ENCODE assay signal across 1 fruit fly cellular context in the genomic region with DNA sequence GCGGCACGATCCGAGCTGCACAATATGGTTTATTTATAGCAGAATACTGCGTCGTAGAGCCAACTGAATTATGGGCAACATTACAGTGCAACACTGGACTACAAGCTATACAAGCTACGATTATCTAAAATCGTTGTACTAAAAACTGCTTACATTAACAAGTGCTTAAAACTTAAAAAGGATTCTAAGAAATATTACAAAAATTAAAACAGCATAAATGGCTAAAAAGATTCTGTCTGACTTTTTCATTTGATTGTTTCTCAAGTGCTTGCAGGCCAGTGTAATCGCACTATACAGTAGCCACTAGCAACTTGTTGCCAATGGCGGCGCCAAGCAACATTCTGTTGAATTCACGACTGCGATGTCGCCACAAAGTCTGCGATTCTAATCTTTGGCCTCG.
A peak's percentile ranks its signal among the peaks of the same experiment; 100 is the strongest.
TF ChIP-seq lines count a peak whose summit lies in the region.

No protein-coding gene starts in this region.

TF ChIP-seq in whole organism, embryonic, 481 proteins besides CTCF, POLR2A, EP300 and RAD21 (continued from another document and continues in another):
- no peak for TF ChIP-seq bbx (GFP tag; IDR thresholded peaks at IDR 0.05; lab: Robert Waterston, UW; ENCODE audit: partially characterized antibody)
- peak; percentile 39 for TF ChIP-seq Max (GFP tag; optimal IDR thresholded peaks at IDR 0.05; lab: Kevin White, UChicago)
- peak; percentile 24 for TF ChIP-seq CG17186 (GFP tag; optimal IDR thresholded peaks at IDR 0.05; lab: Kevin White, UChicago)
- no peak for TF ChIP-seq CG17912 (GFP tag; optimal IDR thresholded peaks at IDR 0.05; lab: Kevin White, UChicago)
- peak; percentile 40 for TF ChIP-seq Lhr (GFP tag; optimal IDR thresholded peaks at IDR 0.05; lab: Kevin White, UChicago)
- no peak for TF ChIP-seq ac (GFP tag; optimal IDR thresholded peaks at IDR 0.05; lab: Kevin White, UChicago)
- TF ChIP-seq usp (GFP tag; optimal IDR thresholded peaks at IDR 0.05; lab: Kevin White, UChicago), result no peak
- peak; percentile 61 for TF ChIP-seq B-H1 (GFP tag; IDR thresholded peaks at IDR 0.05; lab: Robert Waterston, UW)
- TF ChIP-seq cg (GFP tag; optimal IDR thresholded peaks at IDR 0.05; lab: Kevin White, UChicago), result no peak
- peak; percentile 52 for TF ChIP-seq pum (GFP tag; optimal IDR thresholded peaks at IDR 0.05; lab: Kevin White, UChicago)
- no peak for TF ChIP-seq Nf-YA (GFP tag; IDR thresholded peaks at IDR 0.05; lab: Robert Waterston, UW)
- peak; percentile 89 for TF ChIP-seq Ets65A (GFP tag; lab: Kevin White, UChicago)
- peak; percentile 68 for TF ChIP-seq CG18599 (GFP tag; optimal IDR thresholded peaks at IDR 0.05; lab: Kevin White, UChicago)
- peak; percentile 65 for TF ChIP-seq gsb (GFP tag; IDR thresholded peaks at IDR 0.05; lab: Robert Waterston, UW)
- no peak for TF ChIP-seq HLHmδ (GFP tag; optimal IDR thresholded peaks at IDR 0.05; lab: Kevin White, UChicago)
- TF ChIP-seq CG15269 (tag; optimal IDR thresholded peaks at IDR 0.05; lab: Kevin White, UChicago), result peak; percentile 57
- TF ChIP-seq Bdp1 (GFP tag; optimal IDR thresholded peaks at IDR 0.05; lab: Kevin White, UChicago), result peak; percentile 6
- TF ChIP-seq CG32532 (GFP tag; IDR thresholded peaks at IDR 0.05; lab: Robert Waterston, UW), result peak; percentile 53; the same call in 1 of the 2 replicates
- 0 out of 2 replicates have a peak, but pooled peaks have one; percentile 25 for TF ChIP-seq dimm (GFP tag; IDR thresholded peaks at IDR 0.05; lab: Robert Waterston, UW)
- peak; percentile 15 for TF ChIP-seq fd64A (GFP tag; optimal IDR thresholded peaks at IDR 0.05; lab: Kevin White, UChicago)
- TF ChIP-seq CG14441 (GFP tag; IDR thresholded peaks at IDR 0.05; lab: Robert Waterston, UW), result peak; percentile 81
- peak; percentile 46 for TF ChIP-seq maf-S (GFP tag; optimal IDR thresholded peaks at IDR 0.05; lab: Kevin White, UChicago)
- no peak for TF ChIP-seq exex (tag; optimal IDR thresholded peaks at IDR 0.05; lab: Kevin White, UChicago)
- TF ChIP-seq CG9437 (GFP tag; optimal IDR thresholded peaks at IDR 0.05; lab: Kevin White, UChicago), result peak; percentile 34
- TF ChIP-seq CG7963 (GFP tag; IDR thresholded peaks at IDR 0.05; lab: Robert Waterston, UW; ENCODE audit: partially characterized antibody), result no peak
- no peak for TF ChIP-seq corto (GFP tag; optimal IDR thresholded peaks at IDR 0.05; lab: Kevin White, UChicago)
- peak; percentile 58 for TF ChIP-seq CG33213 (GFP tag; optimal IDR thresholded peaks at IDR 0.05; lab: Kevin White, UChicago)
- 0 out of 2 replicates have a peak, but pooled peaks have one; percentile 37 for TF ChIP-seq cas (GFP tag; IDR thresholded peaks at IDR 0.05; lab: Robert Waterston, UW)
- peak; percentile 54 for TF ChIP-seq NC2β (GFP tag; optimal IDR thresholded peaks at IDR 0.05; lab: Kevin White, UChicago)
- no peak for TF ChIP-seq yki (optimal IDR thresholded peaks at IDR 0.05; lab: Kevin White, UChicago)
- peak; percentile 30 for TF ChIP-seq CG8290 (GFP tag; optimal IDR thresholded peaks at IDR 0.05; lab: Kevin White, UChicago)
- TF ChIP-seq CG8290 (tag; optimal IDR thresholded peaks at IDR 0.05; lab: Kevin White, UChicago), result peak in 1 of 2 experiments; percentile 28
- TF ChIP-seq org-1 (GFP tag; optimal IDR thresholded peaks at IDR 0.05; lab: Kevin White, UChicago), result peak; percentile 64
- TF ChIP-seq CG7372 (GFP tag; IDR thresholded peaks at IDR 0.05; lab: Robert Waterston, UW), result peak; percentile 58
- TF ChIP-seq CG10209 (GFP tag; optimal IDR thresholded peaks at IDR 0.05; lab: Kevin White, UChicago), result peak; percentile 68
- TF ChIP-seq ind (GFP tag; optimal IDR thresholded peaks at IDR 0.05; lab: Kevin White, UChicago), result peak; percentile 70
- TF ChIP-seq HHEX (GFP tag; optimal IDR thresholded peaks at IDR 0.05; lab: Kevin White, UChicago), result peak; percentile 52
- TF ChIP-seq wek (GFP tag; optimal IDR thresholded peaks at IDR 0.05; lab: Kevin White, UChicago), result no peak
- no peak for TF ChIP-seq Doc2 (GFP tag; IDR thresholded peaks at IDR 0.05; lab: Robert Waterston, UW)
- TF ChIP-seq odd (GFP tag; optimal IDR thresholded peaks at IDR 0.05; lab: Kevin White, UChicago), result peak; percentile 13
- no peak for TF ChIP-seq hb (GFP tag; IDR thresholded peaks at IDR 0.05; lab: Robert Waterston, UW; ENCODE audit: partially characterized antibody)
- TF ChIP-seq BtbVII (GFP tag; optimal IDR thresholded peaks at IDR 0.05; lab: Kevin White, UChicago), result peak; percentile 34
- TF ChIP-seq disco-r (GFP tag; optimal IDR thresholded peaks at IDR 0.05; lab: Kevin White, UChicago), result peak; percentile 15
- peak; percentile 73 for TF ChIP-seq Sox100B (GFP tag; optimal IDR thresholded peaks at IDR 0.05; lab: Kevin White, UChicago)
- TF ChIP-seq CG13424 (tag; optimal IDR thresholded peaks at IDR 0.05; lab: Kevin White, UChicago), result peak; percentile 68
- TF ChIP-seq CG12299 (tag; optimal IDR thresholded peaks at IDR 0.05; lab: Kevin White, UChicago), result no peak
- no peak for TF ChIP-seq Lpt (GFP tag; optimal IDR thresholded peaks at IDR 0.05; lab: Kevin White, UChicago)
- peak; percentile 29 for TF ChIP-seq slp2 (GFP tag; optimal IDR thresholded peaks at IDR 0.05; lab: Kevin White, UChicago)
- peak; percentile 73 for TF ChIP-seq CG15601 (tag; optimal IDR thresholded peaks at IDR 0.05; lab: Kevin White, UChicago)
- TF ChIP-seq CG13775 (GFP tag; optimal IDR thresholded peaks at IDR 0.05; lab: Kevin White, UChicago), result peak; percentile 30
- TF ChIP-seq ham (GFP tag; IDR thresholded peaks at IDR 0.05; lab: Robert Waterston, UW), result no peak
- peak; percentile 76; the same call in 2 of the 3 replicates for TF ChIP-seq CG3726 (GFP tag; IDR thresholded peaks at IDR 0.05; lab: Robert Waterston, UW)
- TF ChIP-seq CG1603 (tag; optimal IDR thresholded peaks at IDR 0.05; lab: Kevin White, UChicago), result peak; percentile 75
- no peak for TF ChIP-seq sens-2 (GFP tag; IDR thresholded peaks at IDR 0.05; lab: Robert Waterston, UW)
- TF ChIP-seq fd102C (GFP tag; optimal IDR thresholded peaks at IDR 0.05; lab: Kevin White, UChicago), result no peak
- TF ChIP-seq nom (GFP tag; optimal IDR thresholded peaks at IDR 0.05; lab: Kevin White, UChicago), result peak; percentile 65
- TF ChIP-seq CG30020 (tag; optimal IDR thresholded peaks at IDR 0.05; lab: Kevin White, UChicago), result no peak
- no peak for TF ChIP-seq unc-4 (GFP tag; IDR thresholded peaks at IDR 0.05; lab: Robert Waterston, UW; ENCODE audit: partially characterized antibody)
- TF ChIP-seq Fer3 (tag; optimal IDR thresholded peaks at IDR 0.05; lab: Kevin White, UChicago), result peak; percentile 59
- no peak for TF ChIP-seq BEAF-32 (GFP tag; optimal IDR thresholded peaks at IDR 0.05; lab: Kevin White, UChicago)
- TF ChIP-seq oc (tag; optimal IDR thresholded peaks at IDR 0.05; lab: Kevin White, UChicago), result peak; percentile 71
- TF ChIP-seq sima (GFP tag; optimal IDR thresholded peaks at IDR 0.05; lab: Kevin White, UChicago), result no peak
- TF ChIP-seq p53 (GFP tag; optimal IDR thresholded peaks at IDR 0.05; lab: Kevin White, UChicago), result no peak
- TF ChIP-seq gfzf (GFP tag; optimal IDR thresholded peaks at IDR 0.05; lab: Kevin White, UChicago), result no peak
- no peak for TF ChIP-seq CG3163 (GFP tag; optimal IDR thresholded peaks at IDR 0.05; lab: Kevin White, UChicago)
- peak; percentile 40 for TF ChIP-seq en (GFP tag; optimal IDR thresholded peaks at IDR 0.05; lab: Kevin White, UChicago)
- peak; percentile 61 for TF ChIP-seq chn (GFP tag; optimal IDR thresholded peaks at IDR 0.05; lab: Kevin White, UChicago)
- no peak for TF ChIP-seq CG15696 (tag; optimal IDR thresholded peaks at IDR 0.05; lab: Kevin White, UChicago)
- TF ChIP-seq CG3995 (GFP tag; optimal IDR thresholded peaks at IDR 0.05; lab: Kevin White, UChicago), result no peak
- peak; percentile 43 for TF ChIP-seq CG2120 (GFP tag; optimal IDR thresholded peaks at IDR 0.05; lab: Kevin White, UChicago)
- 0 out of 3 replicates have a peak, but pooled peaks have one; percentile 24 for TF ChIP-seq CG11560 (tag; IDR thresholded peaks at IDR 0.05; lab: Robert Waterston, UW)
- TF ChIP-seq tx (GFP tag; optimal IDR thresholded peaks at IDR 0.05; lab: Kevin White, UChicago), result peak; percentile 28
- no peak for TF ChIP-seq CG4328 (GFP tag; optimal IDR thresholded peaks at IDR 0.05; lab: Kevin White, UChicago)
- peak; percentile 61 for TF ChIP-seq slbo (GFP tag; IDR thresholded peaks at IDR 0.05; lab: Robert Waterston, UW)
- TF ChIP-seq croc (GFP tag; conservative IDR thresholded peaks at IDR 0.05; lab: Robert Waterston, UW), result peak; percentile 76
- TF ChIP-seq CG17328 (GFP tag; IDR thresholded peaks at IDR 0.05; lab: Robert Waterston, UW), result peak; percentile 86
- peak; percentile 67 for TF ChIP-seq CG10959 (GFP tag; IDR thresholded peaks at IDR 0.05; lab: Robert Waterston, UW)
- TF ChIP-seq pnt (GFP tag; optimal IDR thresholded peaks at IDR 0.05; lab: Kevin White, UChicago), result peak; percentile 62
- no peak for TF ChIP-seq vnd (GFP tag; IDR thresholded peaks at IDR 0.05; lab: Robert Waterston, UW; ENCODE audit: partially characterized antibody)
- no peak for TF ChIP-seq emc (GFP tag; optimal IDR thresholded peaks at IDR 0.05; lab: Kevin White, UChicago)
- peak; percentile 45 for TF ChIP-seq repo (GFP tag; optimal IDR thresholded peaks at IDR 0.05; lab: Kevin White, UChicago)
- peak; percentile 55 for TF ChIP-seq Mes4 (GFP tag; optimal IDR thresholded peaks at IDR 0.05; lab: Kevin White, UChicago)
- TF ChIP-seq nerfin-1 (tag; optimal IDR thresholded peaks at IDR 0.05; lab: Kevin White, UChicago), result peak; percentile 32
- no peak for TF ChIP-seq Nf-YC (tag; optimal IDR thresholded peaks at IDR 0.05; lab: Kevin White, UChicago)
- TF ChIP-seq chm (GFP tag; IDR thresholded peaks at IDR 0.05; lab: Robert Waterston, UW), result peak; percentile 84
- TF ChIP-seq CG14014 (GFP tag; IDR thresholded peaks at IDR 0.05; lab: Robert Waterston, UW), result peak; percentile 46; the same call in 1 of the 2 replicates
- no peak for TF ChIP-seq CkIIα-i1 (GFP tag; IDR thresholded peaks at IDR 0.05; lab: Robert Waterston, UW)
- peak; percentile 80 for TF ChIP-seq Camta (GFP tag; optimal IDR thresholded peaks at IDR 0.05; lab: Kevin White, UChicago)
- TF ChIP-seq wdn (GFP tag; IDR thresholded peaks at IDR 0.05; lab: Robert Waterston, UW), result 0 out of 2 replicates have a peak, but pooled peaks have one; percentile 35
- peak; percentile 19 for TF ChIP-seq crc (GFP tag; optimal IDR thresholded peaks at IDR 0.05; lab: Kevin White, UChicago)
- peak; percentile 58 for TF ChIP-seq CG8944 (GFP tag; optimal IDR thresholded peaks at IDR 0.05; lab: Kevin White, UChicago)
- TF ChIP-seq tio (GFP tag; optimal IDR thresholded peaks at IDR 0.05; lab: Kevin White, UChicago), result peak; percentile 44
- TF ChIP-seq CG9609 (GFP tag; optimal IDR thresholded peaks at IDR 0.05; lab: Kevin White, UChicago), result peak; percentile 49
- TF ChIP-seq CG17385 (GFP tag; optimal IDR thresholded peaks at IDR 0.05; lab: Kevin White, UChicago), result peak; percentile 57
- no peak for TF ChIP-seq sd (tag; optimal IDR thresholded peaks at IDR 0.05; lab: Kevin White, UChicago)
- no peak for TF ChIP-seq pros (GFP tag; optimal IDR thresholded peaks at IDR 0.05; lab: Kevin White, UChicago)
- TF ChIP-seq CG12104 (GFP tag; optimal IDR thresholded peaks at IDR 0.05; lab: Kevin White, UChicago), result peak; percentile 21
- TF ChIP-seq lbe (GFP tag; optimal IDR thresholded peaks at IDR 0.05; lab: Kevin White, UChicago), result no peak
- no peak for TF ChIP-seq Dip2 (GFP tag; IDR thresholded peaks at IDR 0.05; lab: Robert Waterston, UW)
- peak; percentile 80 to 88 for TF ChIP-seq bsh (GFP tag; optimal IDR thresholded peaks at IDR 0.05; lab: Kevin White, UChicago)
- TF ChIP-seq lilli (GFP tag; optimal IDR thresholded peaks at IDR 0.05; lab: Kevin White, UChicago), result peak; percentile 56
- TF ChIP-seq Dad (GFP tag; optimal IDR thresholded peaks at IDR 0.05; lab: Kevin White, UChicago), result peak; percentile 26
- no peak for TF ChIP-seq sug (tag; optimal IDR thresholded peaks at IDR 0.05; lab: Kevin White, UChicago)
- TF ChIP-seq sim (GFP tag; IDR thresholded peaks at IDR 0.05; lab: Robert Waterston, UW), result peak; percentile 58; the same call in 1 of the 2 replicates
- no peak for TF ChIP-seq B-H2 (GFP tag; optimal IDR thresholded peaks at IDR 0.05; lab: Kevin White, UChicago)
- no peak for TF ChIP-seq Opbp (GFP tag; IDR thresholded peaks at IDR 0.05; lab: Robert Waterston, UW; ENCODE audit: partially characterized antibody)
- no peak for TF ChIP-seq pzg (GFP tag; optimal IDR thresholded peaks at IDR 0.05; lab: Kevin White, UChicago)
- peak in 1 of 3 experiments; percentile 28 for TF ChIP-seq Stat92E (GFP tag; optimal IDR thresholded peaks at IDR 0.05; lab: Kevin White, UChicago)
- TF ChIP-seq HmgZ (tag; optimal IDR thresholded peaks at IDR 0.05; lab: Kevin White, UChicago), result peak; percentile 13
- no peak for TF ChIP-seq TFAM (GFP tag; optimal IDR thresholded peaks at IDR 0.05; lab: Kevin White, UChicago)
- no peak for TF ChIP-seq prd (optimal IDR thresholded peaks at IDR 0.05; lab: Kevin White, UChicago)
- TF ChIP-seq prd (GFP tag; IDR thresholded peaks at IDR 0.05; lab: Robert Waterston, UW), result peak; percentile 86
- TF ChIP-seq Tbp (GFP tag; optimal IDR thresholded peaks at IDR 0.05; lab: Kevin White, UChicago), result no peak
- no peak for TF ChIP-seq tna (GFP tag; IDR thresholded peaks at IDR 0.05; lab: Robert Waterston, UW; ENCODE audit: partially characterized antibody)
- peak; percentile 52 for TF ChIP-seq Meics (GFP tag; optimal IDR thresholded peaks at IDR 0.05; lab: Kevin White, UChicago)
- no peak for TF ChIP-seq CG42726 (GFP tag; IDR thresholded peaks at IDR 0.05; lab: Robert Waterston, UW; ENCODE audit: partially characterized antibody)
- TF ChIP-seq CG43689 (GFP tag; IDR thresholded peaks at IDR 0.05; lab: Robert Waterston, UW), result 0 out of 2 replicates have a peak, but pooled peaks have one; percentile 42
- peak; percentile 81 for TF ChIP-seq phol (tag; optimal IDR thresholded peaks at IDR 0.05; lab: Kevin White, UChicago)
- peak; percentile 54; the same call in 1 of the 2 replicates for TF ChIP-seq CG4404 (GFP tag; IDR thresholded peaks at IDR 0.05; lab: Robert Waterston, UW)
- peak in 1 of 3 experiments; percentile 67 for TF ChIP-seq lola (GFP tag; optimal IDR thresholded peaks at IDR 0.05; lab: Kevin White, UChicago)
- TF ChIP-seq C15 (GFP tag; IDR thresholded peaks at IDR 0.05; lab: Robert Waterston, UW), result 0 out of 3 replicates have a peak, but pooled peaks have one; percentile 41
- peak; percentile 54 for TF ChIP-seq CG18619 (GFP tag; optimal IDR thresholded peaks at IDR 0.05; lab: Kevin White, UChicago)
- TF ChIP-seq ATbp (GFP tag; optimal IDR thresholded peaks at IDR 0.05; lab: Kevin White, UChicago), result peak; percentile 76
- TF ChIP-seq Mad (GFP tag; optimal IDR thresholded peaks at IDR 0.05; lab: Kevin White, UChicago), result peak; percentile 37
- TF ChIP-seq CG7357 (GFP tag; IDR thresholded peaks at IDR 0.05; lab: Robert Waterston, UW), result peak; percentile 57; the same call in 1 of the 3 replicates
- peak; percentile 60 for TF ChIP-seq bab2 (GFP tag; optimal IDR thresholded peaks at IDR 0.05; lab: Kevin White, UChicago)
